Worm (Caenorhabditis elegans): Measurements from ENCODE around the gene ZK563.2.

ce11 chrX:3379114-3379513 is 10.4 kb downstream of the ZK563.2 start, which contains the start of gene sorf-1:
- no peak for TF ChIP-seq nhr-10 (tag; optimal IDR thresholded peaks at IDR 0.05)
- no peak for TF ChIP-seq nhr-11 (tag; optimal IDR thresholded peaks at IDR 0.05)
- TF ChIP-seq nhr-77 (tag; optimal IDR thresholded peaks at IDR 0.05), result no peak
- TF ChIP-seq fos-1 (tag; optimal IDR thresholded peaks at IDR 0.05), result no peak
- no peak for TF ChIP-seq nhr-12 (tag; optimal IDR thresholded peaks at IDR 0.05)
- TF ChIP-seq nhr-237 (tag; optimal IDR thresholded peaks at IDR 0.05), result no peak
- TF ChIP-seq mdl-1 (tag; optimal IDR thresholded peaks at IDR 0.05), result no peak

Data from whole organism, L2 larva.